Worm (Caenorhabditis elegans): ENCODE results near the gene gtf-2H1.

The gtf-2H1 gene

DNA sequence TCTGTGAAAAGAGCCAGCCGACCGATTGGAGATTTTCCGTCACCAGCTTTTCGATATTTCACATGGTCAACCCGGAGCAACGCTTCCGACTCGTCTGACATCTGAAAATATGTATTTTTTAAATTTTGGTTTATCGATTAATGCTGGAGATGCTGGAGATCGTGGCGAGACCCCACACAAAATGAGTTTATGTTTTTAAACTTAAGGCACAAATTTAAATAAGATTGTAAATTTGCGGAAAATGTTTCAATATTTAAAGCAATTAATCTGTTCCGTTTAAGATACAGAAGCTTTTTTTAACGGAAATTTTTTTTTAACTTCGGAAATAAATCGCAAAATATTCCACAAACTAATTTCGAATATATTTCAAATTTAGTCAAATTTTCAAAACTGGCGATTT, at the start of gene gtf-2H1:
gtf-2H1 (minus strand) TSS at position 101 of the 400 bp plus-strand sequence.
- TF ChIP-seq ceh-36 (tag; optimal IDR thresholded peaks at IDR 0.05), result no peak
- TF ChIP-seq hnd-1 (tag; optimal IDR thresholded peaks at IDR 0.05), result no peak
- TF ChIP-seq pes-1 (GFP tag; IDR thresholded peaks at IDR 0.05), result no peak
- no peak for TF ChIP-seq ama-1 (optimal IDR thresholded peaks at IDR 0.05)
- TF ChIP-seq tbx-37 (GFP tag; conservative IDR thresholded peaks at IDR 0.05), result no peak
- no peak for TF ChIP-seq hmbx-1 (tag; optimal IDR thresholded peaks at IDR 0.05)
- TF ChIP-seq ceh-13 (GFP tag; optimal IDR thresholded peaks at IDR 0.05), result no peak
- no peak for TF ChIP-seq tbx-11 (GFP tag; IDR thresholded peaks at IDR 0.05)
- no peak for TF ChIP-seq tra-4 (tag; optimal IDR thresholded peaks at IDR 0.05)
- no peak for TF ChIP-seq flt-1 (GFP tag; IDR thresholded peaks at IDR 0.05)
- TF ChIP-seq scrt-1 (GFP tag; IDR thresholded peaks at IDR 0.05), result no peak
- no peak for TF ChIP-seq sea-1 (GFP tag; conservative IDR thresholded peaks at IDR 0.05)
- no peak for TF ChIP-seq F13C5.2 (tag; optimal IDR thresholded peaks at IDR 0.05)
- no peak for TF ChIP-seq ets-7 (tag; optimal IDR thresholded peaks at IDR 0.05)

DNA sequence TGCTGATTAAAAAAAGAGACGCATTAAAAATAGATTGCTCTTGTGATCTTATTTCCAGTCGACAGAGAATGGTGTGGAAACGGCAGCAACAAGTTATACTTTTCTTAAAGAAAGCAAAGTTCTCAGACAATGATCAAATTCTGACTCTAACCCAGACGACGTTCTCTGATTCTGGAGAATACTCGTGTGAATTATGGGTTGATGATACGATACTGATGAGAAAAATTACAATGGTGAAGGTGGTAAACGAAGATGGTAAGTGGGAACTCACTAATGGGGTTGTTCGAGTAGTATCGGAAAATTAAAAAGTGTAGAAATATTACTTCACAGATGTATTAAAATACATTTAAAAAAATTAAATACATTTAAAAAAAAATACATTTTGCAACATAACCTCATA, 46.7 kb upstream of the gtf-2H1 start:
- TF ChIP-seq ceh-36 (tag; optimal IDR thresholded peaks at IDR 0.05) (no peak), tra-4 (tag; optimal IDR thresholded peaks at IDR 0.05) (no peak), hnd-1 (tag; optimal IDR thresholded peaks at IDR 0.05) (no peak), hmbx-1 (tag; optimal IDR thresholded peaks at IDR 0.05) (no peak), tbx-11 (GFP tag; IDR thresholded peaks at IDR 0.05) (no peak), scrt-1 (GFP tag; IDR thresholded peaks at IDR 0.05) (no peak), tbx-37 (GFP tag; conservative IDR thresholded peaks at IDR 0.05) (no peak), sea-1 (GFP tag; conservative IDR thresholded peaks at IDR 0.05) (no peak), pes-1 (GFP tag; IDR thresholded peaks at IDR 0.05) (no peak)

DNA sequence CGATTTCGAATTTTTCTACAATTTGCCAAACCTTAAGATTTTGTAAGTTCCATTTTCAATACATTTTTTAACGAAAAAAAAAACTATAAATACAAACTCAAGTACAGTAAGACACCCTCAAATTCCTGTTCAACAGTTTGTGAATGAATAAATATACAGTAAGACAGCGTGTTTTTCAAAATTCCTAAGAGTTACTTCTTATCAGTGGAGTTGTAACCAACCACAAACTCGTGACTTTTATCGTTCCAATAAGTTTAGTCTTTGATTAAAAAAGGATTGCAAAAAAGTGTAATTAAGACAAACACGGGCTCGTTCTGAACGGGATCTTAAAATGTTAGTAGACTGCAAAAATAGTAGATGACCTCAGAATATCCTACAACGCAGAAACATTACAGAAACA, 43.6 kb upstream of the gtf-2H1 start:
- TF ChIP-seq tra-4 (tag; optimal IDR thresholded peaks at IDR 0.05) (no peak), ets-7 (tag; optimal IDR thresholded peaks at IDR 0.05) (no peak), B0310.2 (tag; optimal IDR thresholded peaks at IDR 0.05) (no peak), sea-1 (GFP tag; conservative IDR thresholded peaks at IDR 0.05) (no peak), aly-1 (tag; optimal IDR thresholded peaks at IDR 0.05) (no peak), hmbx-1 (tag; optimal IDR thresholded peaks at IDR 0.05) (no peak), ama-1 (optimal IDR thresholded peaks at IDR 0.05) (no peak), tbx-37 (GFP tag; conservative IDR thresholded peaks at IDR 0.05) (no peak)

DNA sequence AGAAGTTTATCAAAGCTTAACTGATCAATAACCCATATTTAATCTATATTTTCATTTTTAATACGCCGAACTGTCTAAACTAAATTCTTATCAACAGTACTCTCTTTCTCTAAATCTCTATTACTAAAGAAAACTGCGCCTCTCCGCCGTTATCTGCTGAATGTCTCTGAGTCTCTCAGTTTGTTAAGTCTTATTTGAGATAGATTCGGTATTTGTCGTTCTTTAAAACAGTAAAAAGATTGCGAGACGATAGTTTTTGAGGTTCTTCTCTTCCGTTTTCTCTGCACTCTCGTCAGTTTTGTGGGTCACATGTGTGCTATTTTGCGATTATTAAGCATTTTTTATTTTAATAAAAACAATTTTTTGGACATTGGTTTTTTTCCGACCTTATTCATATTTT, 42.6 kb upstream of the gtf-2H1 start, which contains the start of gene sma-10:
sma-10 (plus strand) TSS at position 236 of the 400 bp plus-strand sequence.
- TF ChIP-seq tra-4 (tag; optimal IDR thresholded peaks at IDR 0.05), result no peak
- no peak for TF ChIP-seq ceh-13 (GFP tag; optimal IDR thresholded peaks at IDR 0.05)
- TF ChIP-seq tbx-11 (GFP tag; IDR thresholded peaks at IDR 0.05), result no peak
- no peak for TF ChIP-seq pes-1 (GFP tag; IDR thresholded peaks at IDR 0.05)
- TF ChIP-seq flt-1 (GFP tag; IDR thresholded peaks at IDR 0.05), result no peak
- TF ChIP-seq ama-1 (optimal IDR thresholded peaks at IDR 0.05), result no peak
- TF ChIP-seq ceh-36 (tag; optimal IDR thresholded peaks at IDR 0.05), result no peak
- no peak for TF ChIP-seq ets-7 (tag; optimal IDR thresholded peaks at IDR 0.05)
- no peak for TF ChIP-seq scrt-1 (GFP tag; IDR thresholded peaks at IDR 0.05)
- TF ChIP-seq tbx-37 (GFP tag; conservative IDR thresholded peaks at IDR 0.05), result no peak
- no peak for TF ChIP-seq hmg-4 (GFP tag; optimal IDR thresholded peaks at IDR 0.05)
- TF ChIP-seq sea-1 (GFP tag; conservative IDR thresholded peaks at IDR 0.05), result no peak

DNA sequence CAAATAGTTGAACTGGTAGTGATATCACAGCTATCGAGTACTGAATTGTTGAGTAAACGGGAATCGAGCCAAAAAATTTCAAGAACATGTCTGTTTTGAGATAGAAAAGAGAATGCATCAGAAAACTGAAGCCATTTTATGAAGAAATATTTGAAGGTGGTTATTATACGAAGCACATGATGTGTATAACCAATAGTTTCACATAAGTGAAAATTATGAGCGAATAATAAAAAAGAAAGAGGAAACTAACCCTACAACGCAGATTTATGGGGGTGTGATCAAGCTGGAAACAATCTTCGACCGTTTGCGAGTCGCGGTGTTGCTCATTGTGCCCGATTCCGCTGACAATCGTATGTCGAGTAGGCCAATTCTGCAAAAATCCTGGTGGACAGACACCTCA, 41.7 kb upstream of the gtf-2H1 start, which contains the start of gene srh-282:
srh-282 (minus strand) TSS at position 101 of the 400 bp plus-strand sequence.
- no peak for TF ChIP-seq scrt-1 (GFP tag; IDR thresholded peaks at IDR 0.05)
- TF ChIP-seq aly-1 (tag; optimal IDR thresholded peaks at IDR 0.05), result no peak
- TF ChIP-seq ama-1 (optimal IDR thresholded peaks at IDR 0.05), result no peak
- no peak for TF ChIP-seq F13C5.2 (tag; optimal IDR thresholded peaks at IDR 0.05)
- no peak for TF ChIP-seq pes-1 (GFP tag; IDR thresholded peaks at IDR 0.05)
- no peak for TF ChIP-seq sea-1 (GFP tag; conservative IDR thresholded peaks at IDR 0.05)
- no peak for TF ChIP-seq ceh-13 (GFP tag; optimal IDR thresholded peaks at IDR 0.05)
- no peak for TF ChIP-seq hmg-4 (GFP tag; optimal IDR thresholded peaks at IDR 0.05)

DNA sequence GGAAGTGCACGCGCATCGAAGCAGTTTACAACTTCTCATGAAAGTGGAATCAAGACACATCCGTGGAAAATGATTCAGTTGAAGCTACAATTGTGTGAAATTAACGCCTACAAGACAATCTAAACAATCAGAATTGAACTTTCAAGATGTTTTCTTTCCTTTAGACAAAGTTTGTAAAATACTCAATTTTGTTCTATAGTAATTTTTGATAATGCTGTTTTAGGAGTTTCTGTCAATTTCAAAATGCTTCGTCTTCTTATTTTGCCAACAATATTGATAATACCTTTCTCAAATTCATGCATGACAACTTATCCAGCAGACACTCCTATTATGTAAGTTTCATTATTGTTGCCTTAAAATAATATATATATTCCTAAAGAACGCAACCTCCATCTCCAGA, 37.5 kb upstream of the gtf-2H1 start, which contains the start of gene T21D12.11:
T21D12.11 (plus strand) TSS at position 301 of the 400 bp plus-strand sequence.
- TF ChIP-seq ceh-13 (GFP tag; optimal IDR thresholded peaks at IDR 0.05), result no peak
- TF ChIP-seq sea-1 (GFP tag; conservative IDR thresholded peaks at IDR 0.05), result no peak
- no peak for TF ChIP-seq scrt-1 (GFP tag; IDR thresholded peaks at IDR 0.05)
- TF ChIP-seq ceh-36 (tag; optimal IDR thresholded peaks at IDR 0.05), result no peak
- no peak for TF ChIP-seq B0310.2 (tag; optimal IDR thresholded peaks at IDR 0.05)
- no peak for TF ChIP-seq tbx-11 (GFP tag; IDR thresholded peaks at IDR 0.05)
- no peak for TF ChIP-seq F13C5.2 (tag; optimal IDR thresholded peaks at IDR 0.05)
- no peak for TF ChIP-seq pes-1 (GFP tag; IDR thresholded peaks at IDR 0.05)
- TF ChIP-seq hnd-1 (tag; optimal IDR thresholded peaks at IDR 0.05), result no peak

DNA sequence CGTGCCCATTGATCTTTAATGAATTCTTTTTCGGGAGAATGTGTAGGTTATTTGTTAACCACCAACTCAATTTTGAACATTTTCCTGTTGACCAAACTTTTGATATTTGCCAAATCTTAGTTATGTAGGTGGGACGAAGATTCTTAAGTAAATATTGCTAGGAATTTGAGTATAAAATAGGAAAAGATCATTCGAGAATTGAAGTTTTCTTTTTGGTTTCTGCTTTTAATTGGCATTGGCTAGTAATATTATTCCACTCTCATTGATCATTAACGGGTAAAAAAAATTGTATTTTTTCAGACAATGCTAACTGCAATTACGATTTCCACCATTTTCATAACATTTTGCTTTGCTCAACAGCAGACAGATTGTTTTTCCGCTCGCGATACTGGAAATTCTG, 34.6 kb upstream of the gtf-2H1 start, which contains the start of gene T21D12.12:
T21D12.12 (plus strand) TSS at position 301 of the 400 bp plus-strand sequence.
- TF ChIP-seq flt-1 (GFP tag; IDR thresholded peaks at IDR 0.05) (no peak), hnd-1 (tag; optimal IDR thresholded peaks at IDR 0.05) (no peak), tra-4 (tag; optimal IDR thresholded peaks at IDR 0.05) (no peak), ceh-36 (tag; optimal IDR thresholded peaks at IDR 0.05) (no peak), aly-1 (tag; optimal IDR thresholded peaks at IDR 0.05) (no peak), tbx-37 (GFP tag; conservative IDR thresholded peaks at IDR 0.05) (no peak), F13C5.2 (tag; optimal IDR thresholded peaks at IDR 0.05) (no peak), B0310.2 (tag; optimal IDR thresholded peaks at IDR 0.05) (no peak), ama-1 (optimal IDR thresholded peaks at IDR 0.05) (no peak)

DNA sequence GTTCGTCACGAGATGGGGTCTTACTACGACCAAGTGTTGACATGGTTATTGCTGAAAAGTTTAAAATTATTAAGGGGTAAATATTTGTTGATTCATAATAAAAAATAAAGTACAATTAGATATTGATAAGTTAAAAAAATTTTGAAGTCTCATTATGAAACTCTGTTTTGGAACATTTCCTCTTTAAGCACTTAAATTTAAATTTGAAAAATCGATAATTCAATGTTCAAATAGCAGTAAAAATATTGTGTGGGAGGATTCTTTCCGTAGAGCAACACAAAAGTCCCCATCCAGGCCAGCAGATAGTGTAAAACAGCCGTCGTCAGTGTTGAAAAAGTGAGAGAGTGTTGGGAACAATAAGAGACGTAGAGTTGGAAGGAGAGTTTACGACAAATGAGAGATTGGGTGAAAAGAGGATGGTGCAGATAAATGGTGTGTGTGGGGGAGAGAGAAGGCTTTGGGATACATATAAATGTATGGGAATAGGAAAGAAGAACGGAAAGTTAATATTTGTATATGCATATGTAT, 32.7 kb upstream of the gtf-2H1 start, which contains the start of gene pat-6:
pat-6 (minus strand) TSS at position 51 of the 528 bp plus-strand sequence.
- TF ChIP-seq ceh-36 (tag; optimal IDR thresholded peaks at IDR 0.05) (no peak), hmg-4 (GFP tag; optimal IDR thresholded peaks at IDR 0.05) (no peak), tra-4 (tag; optimal IDR thresholded peaks at IDR 0.05) (no peak), B0310.2 (tag; optimal IDR thresholded peaks at IDR 0.05) (no peak), hmbx-1 (tag; optimal IDR thresholded peaks at IDR 0.05) (no peak), tbx-37 (GFP tag; conservative IDR thresholded peaks at IDR 0.05) (no peak), pes-1 (GFP tag; IDR thresholded peaks at IDR 0.05) (no peak), tbx-11 (GFP tag; IDR thresholded peaks at IDR 0.05) (no peak), ceh-13 (GFP tag; optimal IDR thresholded peaks at IDR 0.05) (no peak), ets-7 (tag; optimal IDR thresholded peaks at IDR 0.05) (no peak)

Data from whole organism, early embryonic.